Fruit fly (Drosophila melanogaster): ENCODE results near the gene CG4045.

Gene CG4045

DNA sequence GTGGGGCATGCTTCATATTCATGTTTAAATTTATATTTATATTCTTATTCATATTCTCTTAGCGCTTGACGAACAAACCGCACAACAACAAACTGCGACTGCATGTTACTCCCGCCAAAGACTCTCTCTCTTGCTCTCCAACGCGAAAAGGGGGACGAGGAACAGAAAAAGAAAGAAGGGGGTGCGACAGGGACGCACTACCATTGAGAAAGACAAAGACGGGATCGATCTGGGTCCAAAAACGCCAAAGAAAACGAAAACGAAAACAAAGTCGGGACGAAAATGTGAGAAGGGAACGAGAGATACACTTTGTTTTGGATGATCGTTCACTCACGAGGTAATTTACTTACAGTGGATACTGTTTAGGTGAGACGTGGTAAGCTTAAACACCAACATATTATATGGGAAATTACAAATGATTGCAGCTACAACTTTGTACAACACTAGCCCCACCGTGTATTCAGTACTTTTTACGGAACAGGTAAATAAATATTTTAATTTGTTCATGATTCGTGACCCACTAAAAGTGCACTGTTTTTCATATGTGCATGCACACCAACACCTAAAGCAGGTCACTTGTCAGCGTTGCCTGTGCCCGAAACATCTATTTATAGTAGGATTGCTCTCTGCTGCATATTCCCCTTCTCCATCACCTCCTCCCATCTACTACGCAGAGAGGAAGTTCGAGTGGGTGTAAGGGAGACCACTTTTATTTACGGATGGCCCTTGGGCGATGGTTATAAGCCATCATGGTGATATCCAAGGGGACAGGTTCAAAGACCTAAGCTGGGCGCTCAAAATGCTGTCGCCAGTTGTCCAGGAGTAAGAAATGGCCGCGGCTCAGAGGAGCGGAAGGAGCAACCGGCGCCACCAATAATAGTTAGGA, 46.3 kb upstream of the CG4045 start (continued):
- peak; percentile 18 for TF ChIP-seq CG30403 (GFP tag; optimal IDR thresholded peaks at IDR 0.05)
- TF ChIP-seq crc (GFP tag; optimal IDR thresholded peaks at IDR 0.05), result no peak
- TF ChIP-seq Lhr (GFP tag; optimal IDR thresholded peaks at IDR 0.05), result no peak
- no peak for TF ChIP-seq Mrtf (GFP tag; IDR thresholded peaks at IDR 0.05)
- no peak for TF ChIP-seq CG17186 (GFP tag; optimal IDR thresholded peaks at IDR 0.05)
- peak; percentile 27 for TF ChIP-seq CG15696 (tag; optimal IDR thresholded peaks at IDR 0.05)
- peak; percentile 76 for TF ChIP-seq D19A (tag; optimal IDR thresholded peaks at IDR 0.05)
- TF ChIP-seq Dref (GFP tag; IDR thresholded peaks at IDR 0.05), result no peak
- peak; percentile 51; the same call in 1 of the 3 replicates for TF ChIP-seq ken (GFP tag; IDR thresholded peaks at IDR 0.05)
- peak; percentile 22 for TF ChIP-seq CG16863 (GFP tag; optimal IDR thresholded peaks at IDR 0.05)
- TF ChIP-seq ato (GFP tag; IDR thresholded peaks at IDR 0.05; ENCODE audit: partially characterized antibody), result no peak
- no peak for TF ChIP-seq CG1792 (GFP tag; optimal IDR thresholded peaks at IDR 0.05)
- TF ChIP-seq Rx (GFP tag; IDR thresholded peaks at IDR 0.05), result no peak
- peak; percentile 28 for TF ChIP-seq ATbp (GFP tag; optimal IDR thresholded peaks at IDR 0.05)
- TF ChIP-seq Usf (GFP tag; optimal IDR thresholded peaks at IDR 0.05), result no peak
- TF ChIP-seq CG9727 (GFP tag; optimal IDR thresholded peaks at IDR 0.05), result peak; percentile 37
- no peak for TF ChIP-seq Opbp (GFP tag; IDR thresholded peaks at IDR 0.05; ENCODE audit: partially characterized antibody)
- TF ChIP-seq CG7786 (GFP tag; optimal IDR thresholded peaks at IDR 0.05), result no peak
- TF ChIP-seq yki (optimal IDR thresholded peaks at IDR 0.05), result no peak
- no peak for TF ChIP-seq CG5953 (GFP tag; IDR thresholded peaks at IDR 0.05)
- TF ChIP-seq Myb (GFP tag; optimal IDR thresholded peaks at IDR 0.05), result no peak
- no peak for TF ChIP-seq hth (optimal IDR thresholded peaks at IDR 0.05)
- TF ChIP-seq tll (GFP tag; optimal IDR thresholded peaks at IDR 0.05), result no peak
- TF ChIP-seq CG2712 (tag; optimal IDR thresholded peaks at IDR 0.05), result peak; percentile 58
- TF ChIP-seq pum (GFP tag; optimal IDR thresholded peaks at IDR 0.05), result peak; percentile 40
- TF ChIP-seq CG18262 (tag; optimal IDR thresholded peaks at IDR 0.05), result peak; percentile 67
- TF ChIP-seq HmgD (GFP tag; optimal IDR thresholded peaks at IDR 0.05), result no peak
- TF ChIP-seq PHDP (tag; optimal IDR thresholded peaks at IDR 0.05), result peak; percentile 45
- TF ChIP-seq unc-4 (GFP tag; IDR thresholded peaks at IDR 0.05; ENCODE audit: partially characterized antibody), result no peak
- no peak for TF ChIP-seq H15 (GFP tag; IDR thresholded peaks at IDR 0.05)
- TF ChIP-seq CG3995 (GFP tag; optimal IDR thresholded peaks at IDR 0.05), result no peak
- 0 out of 2 replicates have a peak, but pooled peaks have one; percentile 22 for TF ChIP-seq CG32532 (GFP tag; IDR thresholded peaks at IDR 0.05)

dm6 chrX:2112660-2113059, 37.0 kb upstream of the CG4045 start:
- TF ChIP-seq CG3995 (GFP tag; optimal IDR thresholded peaks at IDR 0.05) (peak; percentile 62), Tbp (GFP tag; optimal IDR thresholded peaks at IDR 0.05) (peak; percentile 25), CTCF (GFP tag; optimal IDR thresholded peaks at IDR 0.05) (peak; percentile 68), gt (GFP tag; IDR thresholded peaks at IDR 0.05) (no peak), Adf1 (GFP tag; IDR thresholded peaks at IDR 0.05) (no peak), CG3838 (GFP tag; optimal IDR thresholded peaks at IDR 0.05) (no peak), repo (GFP tag; optimal IDR thresholded peaks at IDR 0.05) (no peak), CG15514 (GFP tag; optimal IDR thresholded peaks at IDR 0.05) (peak; percentile 59), mirr (GFP tag; optimal IDR thresholded peaks at IDR 0.05) (no peak), Atf-2 (GFP tag; optimal IDR thresholded peaks at IDR 0.05) (no peak), CG10543 (GFP tag; optimal IDR thresholded peaks at IDR 0.05) (no peak), CG8944 (GFP tag; optimal IDR thresholded peaks at IDR 0.05) (no peak), D19A (tag; optimal IDR thresholded peaks at IDR 0.05) (no peak), Gug (GFP tag; IDR thresholded peaks at IDR 0.05) (no peak), pita (GFP tag; optimal IDR thresholded peaks at IDR 0.05) (peak; percentile 66), Hmx (GFP tag; optimal IDR thresholded peaks at IDR 0.05) (no peak), tin (GFP tag; optimal IDR thresholded peaks at IDR 0.05) (no peak), slbo (GFP tag; IDR thresholded peaks at IDR 0.05) (no peak), CG8290 (GFP tag; optimal IDR thresholded peaks at IDR 0.05) (peak; percentile 16), CG8290 (tag; optimal IDR thresholded peaks at IDR 0.05) (no peak), CG31365 (tag; optimal IDR thresholded peaks at IDR 0.05) (peak; percentile 19), stwl (tag; optimal IDR thresholded peaks at IDR 0.05) (peak; percentile 33), CG13894 (tag; optimal IDR thresholded peaks at IDR 0.05) (peak; percentile 5)

All from whole organism, embryonic.